Fruit fly (Drosophila melanogaster) Kc167 (cell line): ENCODE measurements around the gene CG13012.

Experiments used
- Sin3A ChIP-seq: fragments of >200 bp; optimal IDR thresholded peaks from 2 replicates; lab custom pipeline; 2018; ENCODE audit warnings: missing external identifiers
- psq ChIP-seq: fragments of >200 bp; optimal IDR thresholded peaks from 2 replicates; lab custom pipeline; 2017; ENCODE audit warnings: missing external identifiers
- ttk ChIP-seq: sonication (Bioruptor generic); optimal IDR thresholded peaks from 2 replicates; lab custom pipeline; 2017; ENCODE audit warnings: missing external identifiers

- no peak for TF ChIP-seq psq (lab: Kevin White, UChicago)
- TF ChIP-seq Sin3A: no peak
- no peak for TF ChIP-seq ttk (lab: Kevin White, UChicago)
Measured at dm6 chrX:16687400-16688105, 11.0 kb upstream of the CG13012 start.
